Worm (Caenorhabditis elegans): ENCODE measurements around the gene odr-7.

Gene odr-7

ce11 chrX:12461557-12461956 is at the start of gene odr-7:
Gene odr-7 (minus strand): TSS chrX:12461657.
- no peak for TF ChIP-seq tra-4 (tag; optimal IDR thresholded peaks at IDR 0.05)
- TF ChIP-seq ama-1 (optimal IDR thresholded peaks at IDR 0.05), result no peak
- no peak for TF ChIP-seq sea-1 (GFP tag; conservative IDR thresholded peaks at IDR 0.05)
- TF ChIP-seq ceh-36 (tag; optimal IDR thresholded peaks at IDR 0.05), result no peak
- no peak for TF ChIP-seq hmbx-1 (tag; optimal IDR thresholded peaks at IDR 0.05)
- no peak for TF ChIP-seq ets-7 (tag; optimal IDR thresholded peaks at IDR 0.05)
- no peak for TF ChIP-seq aly-1 (tag; optimal IDR thresholded peaks at IDR 0.05)
- no peak for TF ChIP-seq ceh-13 (GFP tag; optimal IDR thresholded peaks at IDR 0.05)
- TF ChIP-seq F13C5.2 (tag; optimal IDR thresholded peaks at IDR 0.05), result no peak
- TF ChIP-seq scrt-1 (GFP tag; IDR thresholded peaks at IDR 0.05), result no peak
- TF ChIP-seq hmg-4 (GFP tag; optimal IDR thresholded peaks at IDR 0.05), result no peak
- no peak for TF ChIP-seq B0310.2 (tag; optimal IDR thresholded peaks at IDR 0.05)
- no peak for TF ChIP-seq hnd-1 (tag; optimal IDR thresholded peaks at IDR 0.05)
- TF ChIP-seq tbx-37 (GFP tag; conservative IDR thresholded peaks at IDR 0.05), result no peak
- TF ChIP-seq pes-1 (GFP tag; IDR thresholded peaks at IDR 0.05), result no peak
- TF ChIP-seq tbx-11 (GFP tag; IDR thresholded peaks at IDR 0.05), result no peak
- no peak for TF ChIP-seq flt-1 (GFP tag; IDR thresholded peaks at IDR 0.05)

- no peak for TF ChIP-seq F13C5.2 (tag; optimal IDR thresholded peaks at IDR 0.05)
- TF ChIP-seq sea-1 (GFP tag; conservative IDR thresholded peaks at IDR 0.05), result no peak
- no peak for TF ChIP-seq flt-1 (GFP tag; IDR thresholded peaks at IDR 0.05)
- no peak for TF ChIP-seq ceh-36 (tag; optimal IDR thresholded peaks at IDR 0.05)
- peak; percentile 24 for TF ChIP-seq ets-7 (tag; optimal IDR thresholded peaks at IDR 0.05)
- peak; percentile 14 for TF ChIP-seq hmbx-1 (tag; optimal IDR thresholded peaks at IDR 0.05)
- TF ChIP-seq tbx-37 (GFP tag; conservative IDR thresholded peaks at IDR 0.05), result no peak
- no peak for TF ChIP-seq ama-1 (optimal IDR thresholded peaks at IDR 0.05)
- TF ChIP-seq hnd-1 (tag; optimal IDR thresholded peaks at IDR 0.05), result no peak
- no peak for TF ChIP-seq scrt-1 (GFP tag; IDR thresholded peaks at IDR 0.05)
- TF ChIP-seq tbx-11 (GFP tag; IDR thresholded peaks at IDR 0.05), result no peak
- TF ChIP-seq ceh-13 (GFP tag; optimal IDR thresholded peaks at IDR 0.05), result no peak
- TF ChIP-seq hmg-4 (GFP tag; optimal IDR thresholded peaks at IDR 0.05), result peak; percentile 80
- TF ChIP-seq B0310.2 (tag; optimal IDR thresholded peaks at IDR 0.05), result no peak
- TF ChIP-seq tra-4 (tag; optimal IDR thresholded peaks at IDR 0.05), result no peak
- no peak for TF ChIP-seq pes-1 (GFP tag; IDR thresholded peaks at IDR 0.05)
- TF ChIP-seq aly-1 (tag; optimal IDR thresholded peaks at IDR 0.05), result peak; percentile 44
Measured at ce11 chrX:12510148-12510785, 48.8 kb upstream of the odr-7 start.

ce11 chrX:12509334-12509944 is 48.0 kb upstream of the odr-7 start:
- TF ChIP-seq flt-1 (GFP tag; IDR thresholded peaks at IDR 0.05), result no peak
- TF ChIP-seq pes-1 (GFP tag; IDR thresholded peaks at IDR 0.05), result no peak
- TF ChIP-seq hnd-1 (tag; optimal IDR thresholded peaks at IDR 0.05), result no peak
- no peak for TF ChIP-seq ceh-36 (tag; optimal IDR thresholded peaks at IDR 0.05)
- no peak for TF ChIP-seq aly-1 (tag; optimal IDR thresholded peaks at IDR 0.05)
- no peak for TF ChIP-seq hmbx-1 (tag; optimal IDR thresholded peaks at IDR 0.05)
- no peak for TF ChIP-seq scrt-1 (GFP tag; IDR thresholded peaks at IDR 0.05)
- TF ChIP-seq F13C5.2 (tag; optimal IDR thresholded peaks at IDR 0.05), result no peak
- TF ChIP-seq sea-1 (GFP tag; conservative IDR thresholded peaks at IDR 0.05), result no peak
- TF ChIP-seq tra-4 (tag; optimal IDR thresholded peaks at IDR 0.05), result no peak
- TF ChIP-seq B0310.2 (tag; optimal IDR thresholded peaks at IDR 0.05), result no peak
- no peak for TF ChIP-seq tbx-11 (GFP tag; IDR thresholded peaks at IDR 0.05)
- TF ChIP-seq tbx-37 (GFP tag; conservative IDR thresholded peaks at IDR 0.05), result no peak

ce11 chrX:12503288-12503803 is 41.9 kb upstream of the odr-7 start, which contains the start of gene sdz-19:
Gene sdz-19 (minus strand): TSS chrX:12503338.
- TF ChIP-seq tra-4 (tag; optimal IDR thresholded peaks at IDR 0.05) (peak; percentile 0), aly-1 (tag; optimal IDR thresholded peaks at IDR 0.05) (no peak), ama-1 (optimal IDR thresholded peaks at IDR 0.05) (peak; percentile 59), hmbx-1 (tag; optimal IDR thresholded peaks at IDR 0.05) (no peak), B0310.2 (tag; optimal IDR thresholded peaks at IDR 0.05) (no peak), hmg-4 (GFP tag; optimal IDR thresholded peaks at IDR 0.05) (no peak), pes-1 (GFP tag; IDR thresholded peaks at IDR 0.05) (no peak), ceh-36 (tag; optimal IDR thresholded peaks at IDR 0.05) (no peak)

ce11 chrX:12500777-12501176 is 39.3 kb upstream of the odr-7 start:
- TF ChIP-seq B0310.2 (tag; optimal IDR thresholded peaks at IDR 0.05) (no peak), pes-1 (GFP tag; IDR thresholded peaks at IDR 0.05) (no peak), hmbx-1 (tag; optimal IDR thresholded peaks at IDR 0.05) (no peak), sea-1 (GFP tag; conservative IDR thresholded peaks at IDR 0.05) (no peak), hnd-1 (tag; optimal IDR thresholded peaks at IDR 0.05) (no peak), tbx-37 (GFP tag; conservative IDR thresholded peaks at IDR 0.05) (no peak), ceh-36 (tag; optimal IDR thresholded peaks at IDR 0.05) (no peak), ceh-13 (GFP tag; optimal IDR thresholded peaks at IDR 0.05) (no peak), flt-1 (GFP tag; IDR thresholded peaks at IDR 0.05) (no peak), tbx-11 (GFP tag; IDR thresholded peaks at IDR 0.05) (no peak), scrt-1 (GFP tag; IDR thresholded peaks at IDR 0.05) (no peak), aly-1 (tag; optimal IDR thresholded peaks at IDR 0.05) (no peak), tra-4 (tag; optimal IDR thresholded peaks at IDR 0.05) (no peak), ets-7 (tag; optimal IDR thresholded peaks at IDR 0.05) (no peak), ama-1 (optimal IDR thresholded peaks at IDR 0.05) (no peak), hmg-4 (GFP tag; optimal IDR thresholded peaks at IDR 0.05) (no peak)

- no peak for TF ChIP-seq ama-1 (optimal IDR thresholded peaks at IDR 0.05)
- TF ChIP-seq tbx-37 (GFP tag; conservative IDR thresholded peaks at IDR 0.05), result no peak
- no peak for TF ChIP-seq scrt-1 (GFP tag; IDR thresholded peaks at IDR 0.05)
- no peak for TF ChIP-seq ets-7 (tag; optimal IDR thresholded peaks at IDR 0.05)
- TF ChIP-seq tra-4 (tag; optimal IDR thresholded peaks at IDR 0.05), result no peak
- TF ChIP-seq ceh-13 (GFP tag; optimal IDR thresholded peaks at IDR 0.05), result no peak
- no peak for TF ChIP-seq aly-1 (tag; optimal IDR thresholded peaks at IDR 0.05)
- no peak for TF ChIP-seq hnd-1 (tag; optimal IDR thresholded peaks at IDR 0.05)
- TF ChIP-seq F13C5.2 (tag; optimal IDR thresholded peaks at IDR 0.05), result no peak
- TF ChIP-seq hmg-4 (GFP tag; optimal IDR thresholded peaks at IDR 0.05), result no peak
- TF ChIP-seq ceh-36 (tag; optimal IDR thresholded peaks at IDR 0.05), result no peak
- TF ChIP-seq B0310.2 (tag; optimal IDR thresholded peaks at IDR 0.05), result no peak
- TF ChIP-seq flt-1 (GFP tag; IDR thresholded peaks at IDR 0.05), result no peak
- no peak for TF ChIP-seq hmbx-1 (tag; optimal IDR thresholded peaks at IDR 0.05)
- no peak for TF ChIP-seq pes-1 (GFP tag; IDR thresholded peaks at IDR 0.05)
Measured at ce11 chrX:12492467-12492866, 31.0 kb upstream of the odr-7 start, which contains the start of gene lips-1. Gene lips-1 (plus strand): TSS chrX:12492767.

Data from whole organism, early embryonic.